Fruit fly (Drosophila melanogaster): Measurements from ENCODE around the gene Antp.

Antp gene

dm6 chr3R:6948954-6949708, 49.9 kb downstream of the Antp start:
- peak; percentile 9 for TF ChIP-seq CG8159 (tag; optimal IDR thresholded peaks at IDR 0.05)
- no peak for TF ChIP-seq CG12605 (GFP tag; IDR thresholded peaks at IDR 0.05)
- TF ChIP-seq Ets98B (GFP tag; IDR thresholded peaks at IDR 0.05): no peak
- TF ChIP-seq fd96Ca (GFP tag; IDR thresholded peaks at IDR 0.05): no peak
- peak; percentile 29 for TF ChIP-seq CG14655 (GFP tag; optimal IDR thresholded peaks at IDR 0.05)
- peak; percentile 14 for TF ChIP-seq CG17806 (tag; optimal IDR thresholded peaks at IDR 0.05)
- no peak for TF ChIP-seq CG8301 (tag; optimal IDR thresholded peaks at IDR 0.05)
- no peak for TF ChIP-seq D1 (tag; optimal IDR thresholded peaks at IDR 0.05)
- no peak for TF ChIP-seq gl (tag; optimal IDR thresholded peaks at IDR 0.05)
- TF ChIP-seq CG34367 (tag; optimal IDR thresholded peaks at IDR 0.05): no peak
- no peak for TF ChIP-seq CG9948 (tag; optimal IDR thresholded peaks at IDR 0.05)
- TF ChIP-seq CG32121 (GFP tag; IDR thresholded peaks at IDR 0.05): no peak
- TF ChIP-seq CG10348 (GFP tag; IDR thresholded peaks at IDR 0.05): no peak
- TF ChIP-seq CG15710 (tag; optimal IDR thresholded peaks at IDR 0.05): no peak
- 0 out of 3 replicates have a peak, but pooled peaks have one; percentile 18 for TF ChIP-seq CG4496 (GFP tag; IDR thresholded peaks at IDR 0.05)
- TF ChIP-seq Pif1B (GFP tag; optimal IDR thresholded peaks at IDR 0.05): peak; percentile 11
- no peak for TF ChIP-seq Snoo (tag; optimal IDR thresholded peaks at IDR 0.05)
- peak; percentile 8 for TF ChIP-seq Pif1A (GFP tag; optimal IDR thresholded peaks at IDR 0.05)
- TF ChIP-seq rn (GFP tag; IDR thresholded peaks at IDR 0.05): no peak
- TF ChIP-seq CG13204 (GFP tag; optimal IDR thresholded peaks at IDR 0.05): no peak
- TF ChIP-seq EcR (GFP tag; optimal IDR thresholded peaks at IDR 0.05): no peak

- no peak for TF ChIP-seq CG12605 (GFP tag; IDR thresholded peaks at IDR 0.05)
- TF ChIP-seq Pif1B (GFP tag; optimal IDR thresholded peaks at IDR 0.05): no peak
- TF ChIP-seq D1 (tag; optimal IDR thresholded peaks at IDR 0.05): no peak
- no peak for TF ChIP-seq Pif1A (GFP tag; optimal IDR thresholded peaks at IDR 0.05)
- no peak for TF ChIP-seq CG14655 (GFP tag; optimal IDR thresholded peaks at IDR 0.05)
- TF ChIP-seq CG32121 (GFP tag; IDR thresholded peaks at IDR 0.05): no peak
- TF ChIP-seq CG4496 (GFP tag; IDR thresholded peaks at IDR 0.05): no peak
- TF ChIP-seq rn (GFP tag; IDR thresholded peaks at IDR 0.05): no peak
Measured at dm6 chr3R:6945016-6945415, 54.0 kb downstream of the Antp start.

DNA sequence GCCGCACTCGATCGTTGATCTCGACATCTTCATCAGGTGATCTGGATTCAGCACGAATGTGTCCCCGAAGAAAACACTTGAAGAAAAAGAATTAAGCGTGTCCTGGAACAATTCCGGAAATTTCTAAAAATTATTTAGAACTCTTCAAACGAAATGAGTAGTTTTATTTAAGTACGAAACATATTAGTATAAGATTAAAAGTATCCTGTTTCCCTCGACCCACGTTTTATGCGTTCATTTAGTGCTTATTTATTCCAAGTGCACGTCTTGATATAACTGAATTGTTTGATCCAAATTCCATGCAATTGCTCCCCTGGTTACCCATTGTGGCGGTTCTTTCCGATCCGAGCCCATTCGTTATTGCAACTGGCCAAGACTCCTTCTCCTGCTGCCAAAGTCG, 59.4 kb downstream of the Antp start:
- no peak for TF ChIP-seq Snoo (tag; optimal IDR thresholded peaks at IDR 0.05)
- no peak for TF ChIP-seq CG15710 (tag; optimal IDR thresholded peaks at IDR 0.05)
- no peak for TF ChIP-seq CG12605 (GFP tag; IDR thresholded peaks at IDR 0.05)
- TF ChIP-seq D1 (tag; optimal IDR thresholded peaks at IDR 0.05): no peak
- TF ChIP-seq Ets98B (GFP tag; IDR thresholded peaks at IDR 0.05): no peak
- no peak for TF ChIP-seq fd96Ca (GFP tag; IDR thresholded peaks at IDR 0.05)
- peak; percentile 14 for TF ChIP-seq CG9948 (tag; optimal IDR thresholded peaks at IDR 0.05)
- TF ChIP-seq Pif1B (GFP tag; optimal IDR thresholded peaks at IDR 0.05): no peak
- no peak for TF ChIP-seq CG34367 (tag; optimal IDR thresholded peaks at IDR 0.05)
- no peak for TF ChIP-seq Pif1A (GFP tag; optimal IDR thresholded peaks at IDR 0.05)
- no peak for TF ChIP-seq CG13204 (GFP tag; optimal IDR thresholded peaks at IDR 0.05)
- no peak for TF ChIP-seq gl (tag; optimal IDR thresholded peaks at IDR 0.05)
- TF ChIP-seq CG32121 (GFP tag; IDR thresholded peaks at IDR 0.05): no peak
- TF ChIP-seq CG8159 (tag; optimal IDR thresholded peaks at IDR 0.05): peak; percentile 25
- TF ChIP-seq CG10348 (GFP tag; IDR thresholded peaks at IDR 0.05): no peak
- no peak for TF ChIP-seq rn (GFP tag; IDR thresholded peaks at IDR 0.05)
- no peak for TF ChIP-seq EcR (GFP tag; optimal IDR thresholded peaks at IDR 0.05)
- TF ChIP-seq CG14655 (GFP tag; optimal IDR thresholded peaks at IDR 0.05): peak; percentile 18
- no peak for TF ChIP-seq CG8301 (tag; optimal IDR thresholded peaks at IDR 0.05)
- TF ChIP-seq CG4496 (GFP tag; IDR thresholded peaks at IDR 0.05): no peak
- peak; percentile 15 for TF ChIP-seq CG17806 (tag; optimal IDR thresholded peaks at IDR 0.05)

DNA sequence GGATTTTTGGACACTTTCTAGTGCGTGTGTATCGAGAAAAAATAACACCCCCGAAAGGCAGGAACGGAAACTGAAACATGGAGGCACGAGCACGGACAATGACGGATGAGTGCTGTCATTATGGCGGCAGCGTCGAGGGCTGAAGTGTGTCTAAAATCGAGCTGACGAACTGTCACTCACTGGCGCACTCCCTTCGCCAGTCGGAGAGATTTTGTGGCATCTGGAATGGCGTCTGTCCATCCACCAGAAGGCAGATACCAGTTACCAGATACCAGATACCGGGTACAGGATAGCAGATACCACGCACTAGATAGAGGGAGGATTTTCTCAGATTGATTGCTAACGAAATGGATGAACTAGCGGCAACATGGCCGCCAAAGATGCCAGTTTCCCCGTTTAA, 61.3 kb downstream of the Antp start:
- TF ChIP-seq CG32121 (GFP tag; IDR thresholded peaks at IDR 0.05) (no peak), CG9948 (tag; optimal IDR thresholded peaks at IDR 0.05) (no peak), CG14655 (GFP tag; optimal IDR thresholded peaks at IDR 0.05) (no peak), CG8301 (tag; optimal IDR thresholded peaks at IDR 0.05) (no peak), CG15710 (tag; optimal IDR thresholded peaks at IDR 0.05) (no peak)

DNA sequence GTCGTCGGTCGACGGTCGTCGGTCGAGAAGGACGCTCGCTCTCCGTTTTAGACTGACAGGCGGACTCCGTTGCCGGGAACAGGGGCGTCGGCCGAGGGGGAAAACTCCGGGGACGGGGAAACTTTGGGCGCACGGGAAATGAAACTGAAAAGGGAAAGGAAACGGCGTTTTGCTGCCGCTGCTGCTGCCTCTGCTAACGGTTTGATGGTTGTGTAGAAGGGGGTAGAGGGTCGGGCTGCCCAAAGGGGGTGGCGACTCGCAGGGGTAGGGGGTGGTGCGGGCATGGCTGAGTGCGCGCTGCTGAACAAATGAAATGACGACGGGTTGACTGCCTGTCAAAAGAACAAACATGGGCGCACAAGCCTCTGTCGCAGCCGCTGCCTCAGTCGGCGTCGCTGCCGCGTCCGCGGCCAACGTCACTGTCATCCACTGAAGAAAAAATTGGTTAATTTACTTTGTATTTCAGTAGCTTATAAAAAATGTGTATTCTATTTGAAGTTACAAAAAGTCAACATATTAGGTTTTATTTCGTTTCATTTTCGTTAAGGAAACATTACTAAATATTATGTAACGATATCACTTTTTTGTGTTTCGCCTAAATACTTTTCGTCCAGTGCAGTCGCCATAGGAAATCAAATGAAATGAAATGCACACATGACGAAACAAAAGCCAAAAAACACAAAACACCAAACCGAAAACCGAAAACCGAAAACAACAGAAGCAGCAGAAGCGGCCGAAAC, 63.0 kb downstream of the Antp start:
- TF ChIP-seq CG34367 (tag; optimal IDR thresholded peaks at IDR 0.05) (no peak), EcR (GFP tag; optimal IDR thresholded peaks at IDR 0.05) (no peak), Snoo (tag; optimal IDR thresholded peaks at IDR 0.05) (peak; percentile 48), CG9948 (tag; optimal IDR thresholded peaks at IDR 0.05) (no peak), CG8301 (tag; optimal IDR thresholded peaks at IDR 0.05) (no peak), D1 (tag; optimal IDR thresholded peaks at IDR 0.05) (no peak), CG13204 (GFP tag; optimal IDR thresholded peaks at IDR 0.05) (no peak), Pif1A (GFP tag; optimal IDR thresholded peaks at IDR 0.05) (peak; percentile 0), Ets98B (GFP tag; IDR thresholded peaks at IDR 0.05) (no peak), rn (GFP tag; IDR thresholded peaks at IDR 0.05) (no peak), CG8159 (tag; optimal IDR thresholded peaks at IDR 0.05) (peak; percentile 32)

- no peak for TF ChIP-seq CG13204 (GFP tag; optimal IDR thresholded peaks at IDR 0.05)
- no peak for TF ChIP-seq CG8301 (tag; optimal IDR thresholded peaks at IDR 0.05)
- no peak for TF ChIP-seq CG15710 (tag; optimal IDR thresholded peaks at IDR 0.05)
Measured at dm6 chr3R:6935208-6935607, 63.8 kb downstream of the Antp start.

Measured in whole organism, pupa.